Fruit fly (Drosophila melanogaster): ENCODE measurements around the gene CG2211.
A peak's percentile ranks its signal among the peaks of the same experiment; 100 is the strongest.

CG2211 gene

DNA sequence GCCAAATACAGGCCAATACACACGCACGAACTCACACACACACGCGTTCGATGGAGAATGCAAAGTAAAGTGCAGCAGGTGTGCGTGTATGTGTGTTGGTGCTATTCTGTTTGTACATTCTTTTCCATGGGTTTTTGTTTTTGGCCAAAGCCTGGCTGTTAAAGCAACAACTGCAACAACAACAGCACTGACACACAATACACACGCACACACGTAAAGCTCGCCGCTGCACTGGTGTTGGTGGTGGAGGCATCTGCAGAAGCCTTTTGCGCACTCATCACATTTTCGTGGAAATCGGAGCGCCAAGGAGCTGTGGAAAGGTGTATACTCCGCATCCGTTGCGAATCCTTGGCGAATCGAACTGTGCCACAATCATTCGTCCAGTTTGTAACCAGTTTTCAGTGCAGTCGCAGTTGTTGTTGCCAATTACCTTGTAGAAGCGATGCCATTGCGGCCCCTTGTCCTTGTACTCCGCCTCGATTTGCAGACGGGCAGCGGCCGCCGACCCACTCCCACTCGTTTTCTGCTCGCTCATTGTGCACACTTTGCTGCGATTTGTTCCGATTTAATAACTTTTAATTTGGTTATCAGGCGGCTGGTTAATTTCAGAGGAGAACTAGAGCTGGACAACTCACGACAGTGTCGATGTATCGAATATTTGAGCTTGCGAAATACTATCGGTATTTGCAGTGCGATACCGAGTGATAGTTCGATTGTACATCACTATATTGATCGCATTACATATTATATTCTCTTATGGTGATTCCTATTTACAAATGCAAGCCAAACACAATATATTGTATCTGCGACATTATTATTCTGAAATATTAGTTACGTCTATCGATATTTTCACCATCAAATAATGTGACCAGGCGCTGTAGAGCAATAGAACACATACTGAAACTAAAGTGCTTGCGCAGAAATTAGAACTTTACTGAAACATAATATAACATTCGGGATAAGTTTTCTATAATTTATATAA is 15.1 kb upstream of the CG2211 start (continued):
- TF ChIP-seq Atf3 (GFP tag; optimal IDR thresholded peaks at IDR 0.05) (no peak), B-H1 (GFP tag; IDR thresholded peaks at IDR 0.05) (no peak), lov (optimal IDR thresholded peaks at IDR 0.05) (no peak), lov (GFP tag; IDR thresholded peaks at IDR 0.05) (no peak), vnd (GFP tag; IDR thresholded peaks at IDR 0.05; ENCODE audit: partially characterized antibody) (peak; percentile 97), br (optimal IDR thresholded peaks at IDR 0.05) (no peak), CG4404 (GFP tag; IDR thresholded peaks at IDR 0.05) (no peak), rib (GFP tag; IDR thresholded peaks at IDR 0.05) (no peak), CG14014 (GFP tag; IDR thresholded peaks at IDR 0.05) (0 out of 2 replicates have a peak, but pooled peaks have one; percentile 9), maf-S (GFP tag; optimal IDR thresholded peaks at IDR 0.05) (peak; percentile 35), pb (GFP tag; optimal IDR thresholded peaks at IDR 0.05) (no peak), E2f1 (GFP tag; IDR thresholded peaks at IDR 0.05) (peak; percentile 37; the same call in 1 of the 2 replicates), CG11085 (GFP tag; IDR thresholded peaks at IDR 0.05) (no peak), ac (GFP tag; optimal IDR thresholded peaks at IDR 0.05) (no peak), Scr (GFP tag; IDR thresholded peaks at IDR 0.05; ENCODE audit: partially characterized antibody) (peak; percentile 98), CG10979 (tag; optimal IDR thresholded peaks at IDR 0.05) (peak; percentile 19), CrebB (tag; optimal IDR thresholded peaks at IDR 0.05) (no peak), jigr1 (GFP tag; IDR thresholded peaks at IDR 0.05) (no peak), Sox100B (GFP tag; optimal IDR thresholded peaks at IDR 0.05) (no peak), Dek (tag; optimal IDR thresholded peaks at IDR 0.05) (peak; percentile 45), vvl (GFP tag; IDR thresholded peaks at IDR 0.05) (peak; percentile 32; the same call in 1 of the 2 replicates), CG2199 (GFP tag; IDR thresholded peaks at IDR 0.05) (no peak), cwo (GFP tag; optimal IDR thresholded peaks at IDR 0.05) (no peak), CG12071 (GFP tag; optimal IDR thresholded peaks at IDR 0.05) (no peak), yki (optimal IDR thresholded peaks at IDR 0.05) (no peak), CG14050 (GFP tag; IDR thresholded peaks at IDR 0.05) (no peak), NFAT (GFP tag; IDR thresholded peaks at IDR 0.05) (no peak), Tbp (GFP tag; optimal IDR thresholded peaks at IDR 0.05) (no peak), CG2120 (GFP tag; optimal IDR thresholded peaks at IDR 0.05) (peak; percentile 61), cad (GFP tag; optimal IDR thresholded peaks at IDR 0.05) (no peak), Dbx (GFP tag; IDR thresholded peaks at IDR 0.05) (peak; percentile 56; the same call in 1 of the 3 replicates), CG11093 (GFP tag; IDR thresholded peaks at IDR 0.05) (no peak), fd3F (GFP tag; optimal IDR thresholded peaks at IDR 0.05) (no peak), CG13424 (tag; optimal IDR thresholded peaks at IDR 0.05) (peak; percentile 43), sens-2 (GFP tag; IDR thresholded peaks at IDR 0.05) (no peak), CG9609 (GFP tag; optimal IDR thresholded peaks at IDR 0.05) (no peak), bsh (GFP tag; optimal IDR thresholded peaks at IDR 0.05) (peak in 1 of 2 experiments; percentile 21), CG12942 (GFP tag; optimal IDR thresholded peaks at IDR 0.05) (peak; percentile 2), CG18764 (GFP tag; optimal IDR thresholded peaks at IDR 0.05) (no peak), NfI (GFP tag; optimal IDR thresholded peaks at IDR 0.05) (peak; percentile 28), Stat92E (GFP tag; optimal IDR thresholded peaks at IDR 0.05) (no peak), Kr (GFP tag; optimal IDR thresholded peaks at IDR 0.05) (no peak), CG18599 (GFP tag; optimal IDR thresholded peaks at IDR 0.05) (no peak), D19A (tag; optimal IDR thresholded peaks at IDR 0.05) (peak; percentile 34), caup (GFP tag; optimal IDR thresholded peaks at IDR 0.05; ENCODE audit: severe bottlenecking) (peak; percentile 11), CG11247 (GFP tag; IDR thresholded peaks at IDR 0.05) (no peak), Eip74EF (GFP tag; optimal IDR thresholded peaks at IDR 0.05) (no peak), CG34376 (GFP tag; optimal IDR thresholded peaks at IDR 0.05) (no peak), CG13296 (GFP tag; optimal IDR thresholded peaks at IDR 0.05) (peak; percentile 22)

Measured in whole organism, embryonic.